Worm (Caenorhabditis elegans) whole organism, mixed stage, embryonic: ENCODE data around the gene mct-4.

Source experiments
- M03D4.4 ChIP-seq: sonication (generic microtip); optimal IDR thresholded peaks from 2 replicates; lab custom pipeline; 2017; ENCODE audit warnings: mild to moderate bottlenecking, missing genetic modification characterization, missing compliant biosample characterization
- ceh-39 ChIP-seq: fragments of 150-350 bp; optimal IDR thresholded peaks from 2 replicates; lab custom pipeline; 2014; ENCODE audit warnings: missing biosample characterization, missing genetic modification characterization
- ceh-43 ChIP-seq: fragments of 200-800 bp; sonication (Bioruptor generic); optimal IDR thresholded peaks from 2 replicates; lab custom pipeline; 2018; ENCODE audit warnings: mild to moderate bottlenecking, missing genetic modification characterization, moderate library complexity, missing compliant biosample characterization
- ceh-83 ChIP-seq: fragments of 200-800 bp; sonication (Bioruptor generic); optimal IDR thresholded peaks from 2 replicates; lab custom pipeline; 2018; ENCODE audit warnings: mild to moderate bottlenecking, missing genetic modification characterization, missing compliant biosample characterization
- ces-1 ChIP-seq: fragments of 150-350 bp; optimal IDR thresholded peaks from 2 replicates; lab custom pipeline; 2014; ENCODE audit warnings: missing biosample characterization, missing genetic modification reagents, missing genetic modification characterization
- cnd-1 ChIP-seq: fragments of 200-800 bp; sonication (Bioruptor generic); optimal IDR thresholded peaks from 2 replicates; lab custom pipeline; 2018; ENCODE audit warnings: mild to moderate bottlenecking, missing genetic modification characterization, missing compliant biosample characterization
- drap-1 ChIP-seq: fragments of 200-800 bp; sonication (Bioruptor generic); optimal IDR thresholded peaks from 3 replicates; lab custom pipeline; 2018; ENCODE audit warnings: mild to moderate bottlenecking, missing genetic modification characterization, missing compliant biosample characterization
- elt-1 ChIP-seq: sonication (generic microtip); optimal IDR thresholded peaks from 2 replicates; lab custom pipeline; 2017; ENCODE audit warnings: missing genetic modification characterization, mild to moderate bottlenecking, missing compliant biosample characterization, antibody characterized with exemption, moderate library complexity, borderline replicate concordance; ENCODE audit not compliant: insufficient read depth
- elt-3 ChIP-seq: fragments of 150-350 bp; optimal IDR thresholded peaks from 2 replicates; lab custom pipeline; 2014; ENCODE audit warnings: missing biosample characterization, missing genetic modification characterization
- flh-1 ChIP-seq: fragments of 200-800 bp; sonication (Bioruptor generic); optimal IDR thresholded peaks from 2 replicates; lab custom pipeline; 2018; ENCODE audit warnings: mild to moderate bottlenecking, missing genetic modification characterization, moderate library complexity, missing compliant biosample characterization
- ham-2 ChIP-seq: fragments of 200-800 bp; sonication (Bioruptor generic); optimal IDR thresholded peaks from 2 replicates; lab custom pipeline; 2018; ENCODE audit warnings: mild to moderate bottlenecking, missing genetic modification characterization, missing compliant biosample characterization
- hlh-1 ChIP-seq: fragments of 150-350 bp; optimal IDR thresholded peaks from 2 replicates; lab custom pipeline; 2014; ENCODE audit warnings: missing biosample characterization, missing genetic modification reagents, missing genetic modification characterization
- lin-32 ChIP-seq: fragments of 200-800 bp; sonication (Bioruptor generic); optimal IDR thresholded peaks from 2 replicates; lab custom pipeline; 2018; ENCODE audit warnings: mild to moderate bottlenecking, missing genetic modification characterization, missing compliant biosample characterization
- lsy-2 ChIP-seq: fragments of 150-350 bp; optimal IDR thresholded peaks from 2 replicates; lab custom pipeline; 2014; ENCODE audit warnings: missing biosample characterization, missing genetic modification characterization
- mab-5 ChIP-seq: fragments of 150-350 bp; optimal IDR thresholded peaks from 2 replicates; lab custom pipeline; 2014; ENCODE audit warnings: missing biosample characterization, missing genetic modification characterization
- mep-1 ChIP-seq: fragments of 150-350 bp; optimal IDR thresholded peaks from 2 replicates; lab custom pipeline; 2017; ENCODE audit warnings: missing biosample characterization, missing genetic modification reagents, missing genetic modification characterization, inconsistent platforms
- mls-2 ChIP-seq: sonication (generic microtip); optimal IDR thresholded peaks from 2 replicates; lab custom pipeline; 2016; ENCODE audit warnings: mild to moderate bottlenecking, missing genetic modification characterization, moderate library complexity, missing compliant biosample characterization
- nhr-12 ChIP-seq: fragments of 150-350 bp; optimal IDR thresholded peaks from 2 replicates; lab custom pipeline; 2014; ENCODE audit warnings: missing biosample characterization, missing genetic modification characterization
- nhr-2 ChIP-seq: fragments of 150-350 bp; optimal IDR thresholded peaks from 2 replicates; lab custom pipeline; 2014; ENCODE audit warnings: missing biosample characterization, missing genetic modification characterization
- nhr-237 ChIP-seq: fragments of 150-350 bp; optimal IDR thresholded peaks from 2 replicates; lab custom pipeline; 2014; ENCODE audit warnings: missing biosample characterization, missing genetic modification characterization
- nhr-28 ChIP-seq: fragments of 150-350 bp; optimal IDR thresholded peaks from 2 replicates; lab custom pipeline; 2014; ENCODE audit warnings: missing biosample characterization, missing genetic modification characterization
- nhr-76 ChIP-seq: sonication (generic microtip); optimal IDR thresholded peaks from 2 replicates; lab custom pipeline; 2017; ENCODE audit warnings: missing biosample characterization, missing genetic modification characterization
- pha-4 ChIP-seq: fragments of 150-350 bp; optimal IDR thresholded peaks from 2 replicates; lab custom pipeline; 2018; ENCODE audit warnings: missing biosample characterization, missing genetic modification reagents, missing genetic modification characterization
- sem-2 ChIP-seq: fragments of 200-800 bp; sonication (Bioruptor generic); optimal IDR thresholded peaks from 2 replicates; lab custom pipeline; 2018; ENCODE audit warnings: mild to moderate bottlenecking, missing genetic modification characterization, missing compliant biosample characterization
- snpc-4 ChIP-seq: fragments of 150-350 bp; optimal IDR thresholded peaks from 2 replicates; lab custom pipeline; 2014; ENCODE audit warnings: missing biosample characterization, missing genetic modification characterization
- sptf-1 ChIP-seq: sonication (generic microtip); optimal IDR thresholded peaks from 2 replicates; lab custom pipeline; 2017; ENCODE audit warnings: mild to moderate bottlenecking, missing genetic modification characterization, moderate library complexity, missing compliant biosample characterization
- tbx-8 ChIP-seq: fragments of 200-800 bp; sonication (Bioruptor generic); optimal IDR thresholded peaks from 2 replicates; lab custom pipeline; 2018; ENCODE audit warnings: mild to moderate bottlenecking, missing genetic modification characterization, moderate library complexity, missing compliant biosample characterization
- unc-120 ChIP-seq: sonication (generic microtip); optimal IDR thresholded peaks from 2 replicates; lab custom pipeline; 2017; ENCODE audit warnings: missing genetic modification characterization, missing compliant biosample characterization; ENCODE audit not compliant: poor library complexity, severe bottlenecking
- unc-39 ChIP-seq: fragments of 150-350 bp; optimal IDR thresholded peaks from 2 replicates; lab custom pipeline; 2014; ENCODE audit warnings: missing biosample characterization, missing genetic modification characterization
- unc-62 ChIP-seq: fragments of 150-350 bp; optimal IDR thresholded peaks from 2 replicates; lab custom pipeline; 2014; ENCODE audit warnings: missing biosample characterization, missing genetic modification reagents, missing genetic modification characterization

mct-4 gene

ce11 chrX:4971427-4971826 lies 41.9 kb upstream of the mct-4 start (continued):
- TF ChIP-seq elt-3 (no peak), M03D4.4 (tag; lab: Kevin White, UChicago) (peak; percentile 3), ceh-39 (no peak), mab-5 (tag; lab: Kevin White, UChicago) (no peak), drap-1 (GFP tag; lab: Kevin White, UChicago) (no peak)

- TF ChIP-seq drap-1 (GFP tag; lab: Kevin White, UChicago) (no peak), M03D4.4 (tag; lab: Kevin White, UChicago) (no peak), ham-2 (GFP tag; lab: Kevin White, UChicago) (no peak), snpc-4 (no peak), flh-1 (no peak), nhr-28 (tag; lab: Kevin White, UChicago) (no peak), nhr-12 (no peak), mab-5 (tag; lab: Kevin White, UChicago) (no peak), ceh-39 (no peak), unc-120 (tag; lab: Kevin White, UChicago) (no peak), nhr-237 (tag; lab: Kevin White, UChicago) (no peak)
Measured at ce11 chrX:4970863-4971345, 41.3 kb upstream of the mct-4 start, which contains the start of gene calu-1. TSS of gene calu-1 (minus strand) at chrX:4970913.

- TF ChIP-seq unc-39 (tag; lab: Kevin White, UChicago): no peak
- TF ChIP-seq elt-3: no peak
- no peak for TF ChIP-seq elt-1 (tag; lab: Kevin White, UChicago)
- TF ChIP-seq ceh-83 (GFP tag; lab: Kevin White, UChicago): no peak
- TF ChIP-seq nhr-76: no peak
- TF ChIP-seq sptf-1: no peak
- TF ChIP-seq ceh-43 (GFP tag; lab: Kevin White, UChicago): no peak
- no peak for TF ChIP-seq drap-1 (GFP tag; lab: Kevin White, UChicago)
- no peak for TF ChIP-seq sem-2 (GFP tag; lab: Kevin White, UChicago)
- TF ChIP-seq snpc-4: no peak
Measured at ce11 chrX:4969228-4969627, 39.7 kb upstream of the mct-4 start, which contains the start of gene M03F4.6. TSS of gene M03F4.6 (minus strand) at chrX:4969328.

- TF ChIP-seq unc-62 (GFP tag; lab: Kevin White, UChicago): peak; percentile 90
- TF ChIP-seq drap-1 (GFP tag; lab: Kevin White, UChicago): no peak
- TF ChIP-seq unc-120 (tag; lab: Kevin White, UChicago): peak; percentile 60
Measured at ce11 chrX:4965592-4965991, 36.0 kb upstream of the mct-4 start.

ce11 chrX:4961681-4962656 lies 32.4 kb upstream of the mct-4 start:
- peak; percentile 0 for TF ChIP-seq lsy-2
- TF ChIP-seq ham-2 (GFP tag; lab: Kevin White, UChicago): peak; percentile 97
- TF ChIP-seq nhr-2: peak; percentile 97
- peak; percentile 22 for TF ChIP-seq nhr-237 (tag; lab: Kevin White, UChicago)
- peak; percentile 7 for TF ChIP-seq lin-32 (GFP tag; lab: Kevin White, UChicago)
- TF ChIP-seq sptf-1: peak; percentile 55
- TF ChIP-seq hlh-1 (tag; lab: Kevin White, UChicago): no peak
- TF ChIP-seq ceh-39: no peak
- TF ChIP-seq tbx-8 (GFP tag; lab: Kevin White, UChicago): no peak
- TF ChIP-seq ces-1 (GFP tag; lab: Kevin White, UChicago): peak; percentile 80
- TF ChIP-seq unc-62 (GFP tag; lab: Kevin White, UChicago): peak; percentile 45
- TF ChIP-seq mep-1: peak; percentile 9
- TF ChIP-seq elt-1 (tag; lab: Kevin White, UChicago): no peak
- peak; percentile 21 for TF ChIP-seq mls-2 (tag; lab: Kevin White, UChicago)
- TF ChIP-seq pha-4: peak; percentile 79
- TF ChIP-seq sem-2 (GFP tag; lab: Kevin White, UChicago): no peak
- peak; percentile 42 for TF ChIP-seq cnd-1 (tag; lab: Kevin White, UChicago)
- TF ChIP-seq elt-3: no peak
- TF ChIP-seq mab-5 (tag; lab: Kevin White, UChicago): no peak
- peak; percentile 58 for TF ChIP-seq unc-120 (tag; lab: Kevin White, UChicago)
- TF ChIP-seq M03D4.4 (tag; lab: Kevin White, UChicago): peak; percentile 71
- TF ChIP-seq drap-1 (GFP tag; lab: Kevin White, UChicago): peak; percentile 8
